Worm (Caenorhabditis elegans): ENCODE data around the gene mtm-6.

The mtm-6 gene

ce11 chrIII:13370980-13371379 is 24.1 kb downstream of the mtm-6 start, which contains the start of gene T03F6.9:
Gene T03F6.9, minus strand, starts transcription at chrIII:13371080.
- TF ChIP-seq isw-1 (GFP tag; IDR thresholded peaks at IDR 0.05) = no peak
- peak; percentile 0 for TF ChIP-seq fkh-8 (tag; optimal IDR thresholded peaks at IDR 0.05)

- TF ChIP-seq swsn-7 (tag; optimal IDR thresholded peaks at IDR 0.05) (no peak), ces-1 (GFP tag; optimal IDR thresholded peaks at IDR 0.05) (peak; percentile 68), nhr-71 (tag; optimal IDR thresholded peaks at IDR 0.05) (peak; percentile 11), tbx-2 (tag; optimal IDR thresholded peaks at IDR 0.05) (no peak)
Observed at ce11 chrIII:13376304-13376760, 29.4 kb downstream of the mtm-6 start, which contains the start of gene lis-1. Gene lis-1, minus strand, starts transcription at chrIII:13376710.

ce11 chrIII:13377249-13377648 is 30.4 kb downstream of the mtm-6 start:
- TF ChIP-seq pag-3 (tag; optimal IDR thresholded peaks at IDR 0.05; ENCODE audit: borderline replicate concordance, insufficient read depth) = no peak
- TF ChIP-seq pax-3 (tag; optimal IDR thresholded peaks at IDR 0.05) = no peak
- no peak for TF ChIP-seq sox-4 (tag; optimal IDR thresholded peaks at IDR 0.05)
- no peak for TF ChIP-seq unc-98 (GFP tag; IDR thresholded peaks at IDR 0.05)
- TF ChIP-seq F16B12.6 (tag; optimal IDR thresholded peaks at IDR 0.05) = peak; percentile 4
- TF ChIP-seq rnt-1 (tag; optimal IDR thresholded peaks at IDR 0.05) = no peak
- TF ChIP-seq nhr-90 (tag; optimal IDR thresholded peaks at IDR 0.05; ENCODE audit: poor library complexity) = peak; percentile 45
- TF ChIP-seq dsc-1 (tag; optimal IDR thresholded peaks at IDR 0.05) = peak; percentile 32
- no peak for TF ChIP-seq lin-39 (tag; optimal IDR thresholded peaks at IDR 0.05)
- no peak for TF ChIP-seq nhr-76 (tag; optimal IDR thresholded peaks at IDR 0.05)
- TF ChIP-seq snu-23 (GFP tag; optimal IDR thresholded peaks at IDR 0.05) = peak; percentile 77
- no peak for TF ChIP-seq Y116A8C.19 (tag; optimal IDR thresholded peaks at IDR 0.05; ENCODE audit: borderline replicate concordance)
- TF ChIP-seq fkh-8 (tag; optimal IDR thresholded peaks at IDR 0.05) = peak; percentile 4
- no peak for TF ChIP-seq jun-1 (tag; optimal IDR thresholded peaks at IDR 0.05)
- TF ChIP-seq lsy-2 (tag; optimal IDR thresholded peaks at IDR 0.05) = peak; percentile 38 to 63
- no peak for TF ChIP-seq ceh-88 (GFP tag; IDR thresholded peaks at IDR 0.05)
- no peak for TF ChIP-seq mab-9 (GFP tag; IDR thresholded peaks at IDR 0.05)
- peak; percentile 55 for TF ChIP-seq swsn-7 (tag; optimal IDR thresholded peaks at IDR 0.05)
- peak; percentile 20 to 47 for TF ChIP-seq efl-1 (optimal IDR thresholded peaks at IDR 0.05)
- TF ChIP-seq efl-1 (GFP tag; optimal IDR thresholded peaks at IDR 0.05 in 1 of 2) = peak; percentile 21 to 93
- TF ChIP-seq efl-3 (GFP tag; optimal IDR thresholded peaks at IDR 0.05) = no peak
- TF ChIP-seq irx-1 (tag; optimal IDR thresholded peaks at IDR 0.05) = peak; percentile 13
- no peak for TF ChIP-seq fos-1 (tag; optimal IDR thresholded peaks at IDR 0.05)
- peak; percentile 8 for TF ChIP-seq nhr-77 (tag; optimal IDR thresholded peaks at IDR 0.05)
- no peak for TF ChIP-seq nhr-28 (tag; optimal IDR thresholded peaks at IDR 0.05)
- TF ChIP-seq hlh-17 (GFP tag; optimal IDR thresholded peaks at IDR 0.05; ENCODE audit: borderline replicate concordance) = no peak
- no peak for TF ChIP-seq blmp-1 (tag; optimal IDR thresholded peaks at IDR 0.05)
- TF ChIP-seq ets-5 (GFP tag; IDR thresholded peaks at IDR 0.05) = no peak
- TF ChIP-seq vab-15 (tag; optimal IDR thresholded peaks at IDR 0.05) = no peak
- TF ChIP-seq sup-37 (GFP tag; optimal IDR thresholded peaks at IDR 0.05) = no peak
- no peak for TF ChIP-seq ztf-4 (tag; optimal IDR thresholded peaks at IDR 0.05)
- peak; percentile 92 for TF ChIP-seq lin-14 (GFP tag; optimal IDR thresholded peaks at IDR 0.05)
- TF ChIP-seq ama-1 (optimal IDR thresholded peaks at IDR 0.05) = no peak
- TF ChIP-seq ces-1 (GFP tag; optimal IDR thresholded peaks at IDR 0.05) = no peak
- no peak for TF ChIP-seq lir-3 (tag; optimal IDR thresholded peaks at IDR 0.05; ENCODE audit: poor library complexity)
- TF ChIP-seq tlp-1 (tag; optimal IDR thresholded peaks at IDR 0.05) = no peak
- peak; percentile 66 for TF ChIP-seq skn-1 (tag; optimal IDR thresholded peaks at IDR 0.05)
- TF ChIP-seq nhr-85 (tag) = peak; percentile 64
- peak; percentile 31 for TF ChIP-seq nhr-47 (tag; optimal IDR thresholded peaks at IDR 0.05)
- peak; percentile 52 for TF ChIP-seq xbp-1 (tag; optimal IDR thresholded peaks at IDR 0.05)
- no peak for TF ChIP-seq sptf-1 (tag; optimal IDR thresholded peaks at IDR 0.05)
- no peak for TF ChIP-seq fkh-4 (tag; optimal IDR thresholded peaks at IDR 0.05; ENCODE audit: borderline replicate concordance)
- TF ChIP-seq C04F5.9 (tag; optimal IDR thresholded peaks at IDR 0.05) = no peak
- TF ChIP-seq ceh-63 (GFP tag; optimal IDR thresholded peaks at IDR 0.05) = no peak
- no peak for TF ChIP-seq nhr-84 (tag; optimal IDR thresholded peaks at IDR 0.05)
- no peak for TF ChIP-seq alr-1 (tag; optimal IDR thresholded peaks at IDR 0.05; ENCODE audit: borderline replicate concordance)
